Worm (Caenorhabditis elegans): ENCODE data around the gene F41H8.1.

DNA sequence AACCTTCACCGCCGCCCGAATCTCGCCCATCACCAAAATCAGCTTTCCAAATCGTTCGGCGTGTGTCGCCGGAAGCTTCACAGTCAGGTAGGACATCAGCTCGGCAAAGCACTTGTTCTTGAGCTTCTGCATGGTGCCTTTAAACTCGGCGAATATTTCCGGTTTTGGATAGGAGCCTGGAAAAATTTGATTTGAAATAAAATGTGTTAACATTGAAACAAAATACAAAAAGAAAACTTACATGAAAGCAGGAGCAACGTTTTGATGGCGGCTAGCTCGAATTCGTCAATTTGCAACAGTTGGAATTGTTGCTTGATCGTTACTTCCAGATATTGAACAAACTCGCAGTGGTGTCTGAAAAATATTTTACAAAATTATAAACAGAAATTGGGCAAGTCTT lies 30.7 kb upstream of the F41H8.1 start:
- TF ChIP-seq unc-130 (GFP tag; optimal IDR thresholded peaks at IDR 0.05) (no peak), hmg-20 (GFP tag; IDR thresholded peaks at IDR 0.05) (no peak)
